Fruit fly (Drosophila melanogaster): ENCODE results near the gene CG15422.

DNA sequence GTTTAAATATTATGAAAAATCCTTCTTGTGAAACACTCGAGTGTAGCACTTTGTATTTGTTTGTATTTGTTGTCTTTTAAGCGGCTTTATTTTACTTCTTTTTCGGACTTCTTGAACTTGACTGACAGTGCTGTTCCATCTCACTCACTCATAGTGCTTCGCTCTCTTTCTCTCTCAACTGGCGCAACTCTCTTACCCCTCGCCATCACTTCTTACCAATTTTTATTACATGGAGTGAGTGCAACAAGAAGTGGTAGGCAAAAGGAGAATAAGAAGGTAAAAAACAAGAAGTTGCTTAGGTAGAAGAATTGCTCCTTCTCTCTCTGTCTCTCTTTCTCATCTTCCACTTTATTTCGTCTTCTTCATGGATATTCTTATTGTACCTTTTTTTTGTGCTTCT is 23.9 kb downstream of the CG15422 start:
- TF ChIP-seq spab (GFP tag; optimal IDR thresholded peaks at IDR 0.05) (no peak), Sox102F (GFP tag; optimal IDR thresholded peaks at IDR 0.05) (no peak), fd85E (GFP tag; optimal IDR thresholded peaks at IDR 0.05) (no peak), CG6276 (GFP tag; optimal IDR thresholded peaks at IDR 0.05) (no peak), Sox14 (GFP tag; optimal IDR thresholded peaks at IDR 0.05) (no peak), acj6 (GFP tag; optimal IDR thresholded peaks at IDR 0.05) (no peak), CG31627 (GFP tag; optimal IDR thresholded peaks at IDR 0.05) (no peak), Hr39 (GFP tag; optimal IDR thresholded peaks at IDR 0.05) (no peak), fd59A (GFP tag; optimal IDR thresholded peaks at IDR 0.05) (no peak), CG6792 (GFP tag; optimal IDR thresholded peaks at IDR 0.05) (no peak)

Data from whole organism, prepupa.